Worm (Caenorhabditis elegans) whole organism, L1 larva: ENCODE data around the gene hal-2.

Experiments used
- C16A3.4 ChIP-seq: fragments of 150-350 bp; optimal IDR thresholded peaks from 2 replicates; lab custom pipeline; 2014; ENCODE audit warnings: missing biosample characterization, missing genetic modification characterization
- C34B4.2 ChIP-seq: sonication (generic microtip); optimal IDR thresholded peaks from 2 replicates; lab custom pipeline; 2017; ENCODE audit warnings: mild to moderate bottlenecking, missing genetic modification characterization, missing compliant biosample characterization
- F16B12.6 ChIP-seq: fragments of 150-350 bp; optimal IDR thresholded peaks from 2 replicates; lab custom pipeline; 2014; ENCODE audit warnings: missing biosample characterization, missing genetic modification characterization
- ceh-82 ChIP-seq, 3 experiments: fragments of 150-350 bp in 1 of 3; sonication (generic microtip) in 2 of 3; optimal IDR thresholded peaks; 2 replicates each; lab custom pipeline; 2014 to 2017; ENCODE audit warnings: missing biosample characterization in 3 of 3, missing genetic modification characterization in 3 of 3
- ceh-88 ChIP-seq: fragments of 200-800 bp; sonication (Bioruptor generic); IDR thresholded peaks from 2 replicates; pipeline ENCODE4 v1.3.6; 2022; ENCODE audit warnings: missing genetic modification characterization, missing compliant biosample characterization
- ceh-90 ChIP-seq: sonication (generic microtip); optimal IDR thresholded peaks from 2 replicates; lab custom pipeline; 2016; ENCODE audit warnings: missing genetic modification characterization, missing compliant biosample characterization
- ces-1 ChIP-seq: fragments of 150-350 bp; optimal IDR thresholded peaks from 2 replicates; lab custom pipeline; 2014; ENCODE audit warnings: missing biosample characterization, missing genetic modification reagents, missing genetic modification characterization
- dpl-1 ChIP-seq, 3 experiments: fragments of 150-350 bp in 2 of 3; sonication (generic microtip) in 1 of 3; optimal IDR thresholded peaks; 2 replicates each; lab custom pipeline; 2014 to 2017; ENCODE audit warnings: missing biosample characterization in 3 of 3, missing genetic modification characterization in 3 of 3, missing genetic modification reagents in 3 of 3
- dsc-1 ChIP-seq: sonication (generic microtip); optimal IDR thresholded peaks from 2 replicates; lab custom pipeline; 2016; ENCODE audit warnings: mild to moderate bottlenecking, missing genetic modification characterization, missing compliant biosample characterization
- efl-3 ChIP-seq: fragments of 200-800 bp; sonication (Bioruptor generic); optimal IDR thresholded peaks from 2 replicates; lab custom pipeline; 2018; ENCODE audit warnings: mild to moderate bottlenecking, missing genetic modification characterization, missing compliant biosample characterization
- egl-13 ChIP-seq: sonication (generic microtip); optimal IDR thresholded peaks from 2 replicates; lab custom pipeline; 2016; ENCODE audit warnings: missing genotype, missing genetic modification reagents, missing genetic modification characterization, missing compliant biosample characterization
- elt-2 ChIP-seq: sonication (generic microtip); optimal IDR thresholded peaks from 2 replicates; lab custom pipeline; 2016; ENCODE audit warnings: missing genetic modification characterization, mild to moderate bottlenecking, inconsistent platforms, missing compliant biosample characterization, missing genetic modification reagents
- fkh-10 ChIP-seq: sonication (generic microtip); optimal IDR thresholded peaks from 2 replicates; lab custom pipeline; 2017; ENCODE audit warnings: missing biosample characterization, missing genetic modification reagents, missing genetic modification characterization
- fkh-4 ChIP-seq: sonication (generic microtip); optimal IDR thresholded peaks from 2 replicates; lab custom pipeline; 2016; ENCODE audit warnings: missing compliant biosample characterization, missing genetic modification characterization, borderline replicate concordance
- fos-1 ChIP-seq: fragments of 150-350 bp; optimal IDR thresholded peaks from 2 replicates; lab custom pipeline; 2014; ENCODE audit warnings: missing biosample characterization, missing genetic modification characterization
- grh-1 ChIP-seq: fragments of 200-800 bp; sonication (Bioruptor generic); IDR thresholded peaks from 2 replicates; pipeline ENCODE4 v1.3.6; 2022; ENCODE audit warnings: missing genetic modification reagents, missing genetic modification characterization, missing compliant biosample characterization
- hlh-17 ChIP-seq: fragments of 200-800 bp; sonication (Bioruptor generic); optimal IDR thresholded peaks from 2 replicates; lab custom pipeline; 2018; ENCODE audit warnings: missing genetic modification characterization, mild to moderate bottlenecking, missing compliant biosample characterization, moderate library complexity, borderline replicate concordance
- hlh-4 ChIP-seq: sonication (generic microtip); optimal IDR thresholded peaks from 2 replicates; lab custom pipeline; 2016; ENCODE audit warnings: mild to moderate bottlenecking, missing genetic modification characterization, missing compliant biosample characterization
- isw-1 ChIP-seq: fragments of 200-800 bp; sonication (Bioruptor generic); IDR thresholded peaks from 2 replicates; pipeline ENCODE4 v1.3.6; 2022; ENCODE audit warnings: missing genetic modification characterization, missing compliant biosample characterization
- lin-13 ChIP-seq: fragments of 150-350 bp; optimal IDR thresholded peaks from 2 replicates; lab custom pipeline; 2014; ENCODE audit warnings: missing biosample characterization, missing genetic modification reagents, missing genetic modification characterization
- lin-14 ChIP-seq: fragments of 200-800 bp; sonication (Bioruptor generic); optimal IDR thresholded peaks from 2 replicates; lab custom pipeline; 2018; ENCODE audit warnings: mild to moderate bottlenecking, missing genetic modification characterization, moderate library complexity, missing compliant biosample characterization
- lsy-2 ChIP-seq, 2 experiments: fragments of 150-350 bp; optimal IDR thresholded peaks; 2 replicates each; lab custom pipeline; 2014; ENCODE audit warnings: missing biosample characterization in 2 of 2, missing genetic modification characterization in 2 of 2
- mab-9 ChIP-seq: fragments of 200-800 bp; sonication (Bioruptor generic); IDR thresholded peaks from 2 replicates; pipeline ENCODE4 v1.3.6; 2022; ENCODE audit warnings: missing genetic modification reagents, missing genetic modification characterization, missing compliant biosample characterization
- mdl-1 ChIP-seq, 2 experiments: fragments of 150-350 bp; optimal IDR thresholded peaks; 2 replicates each; lab custom pipeline; 2014 to 2017; ENCODE audit warnings: missing biosample characterization in 2 of 2, missing genetic modification characterization in 2 of 2, inconsistent platforms in 1 of 2
- mef-2 ChIP-seq: fragments of 150-350 bp; optimal IDR thresholded peaks from 2 replicates; lab custom pipeline; 2014; ENCODE audit warnings: missing biosample characterization, missing genetic modification characterization
- nhr-19 ChIP-seq: fragments of 200-800 bp; sonication (Bioruptor generic); conservative IDR thresholded peaks from 2 replicates; pipeline ENCODE4 v1.3.6; 2022; ENCODE audit warnings: missing genetic modification characterization, missing compliant biosample characterization
- nhr-237 ChIP-seq: fragments of 150-350 bp; optimal IDR thresholded peaks from 2 replicates; lab custom pipeline; 2014; ENCODE audit warnings: missing biosample characterization, missing genetic modification characterization
- nhr-47 ChIP-seq: sonication (generic microtip); optimal IDR thresholded peaks from 2 replicates; lab custom pipeline; 2016; ENCODE audit warnings: mild to moderate bottlenecking, missing genetic modification characterization, moderate library complexity, missing compliant biosample characterization
- nhr-71 ChIP-seq: sonication (generic microtip); optimal IDR thresholded peaks from 2 replicates; lab custom pipeline; 2016; ENCODE audit warnings: mild to moderate bottlenecking, missing genetic modification characterization, moderate library complexity, missing compliant biosample characterization
- nhr-84 ChIP-seq: sonication (generic microtip); optimal IDR thresholded peaks from 2 replicates; lab custom pipeline; 2017; ENCODE audit warnings: missing biosample characterization, missing genetic modification characterization
- nhr-90 ChIP-seq: sonication (generic microtip); optimal IDR thresholded peaks from 2 replicates; lab custom pipeline; 2016; ENCODE audit warnings: mild to moderate bottlenecking, missing genetic modification characterization, missing compliant biosample characterization; ENCODE audit not compliant: poor library complexity
- pax-3 ChIP-seq: fragments of 200-800 bp; sonication (Bioruptor generic); optimal IDR thresholded peaks from 2 replicates; lab custom pipeline; 2018; ENCODE audit warnings: mild to moderate bottlenecking, missing genetic modification characterization, moderate library complexity, missing compliant biosample characterization
- rnt-1 ChIP-seq: sonication (generic microtip); optimal IDR thresholded peaks from 2 replicates; lab custom pipeline; 2016; ENCODE audit warnings: mild to moderate bottlenecking, missing genetic modification characterization, moderate library complexity, missing compliant biosample characterization
- skn-1 ChIP-seq: fragments of 150-350 bp; optimal IDR thresholded peaks from 2 replicates; lab custom pipeline; 2014; ENCODE audit warnings: missing biosample characterization, missing genetic modification characterization
- snu-23 ChIP-seq: sonication (generic microtip); optimal IDR thresholded peaks from 2 replicates; lab custom pipeline; 2016; ENCODE audit warnings: missing genetic modification characterization, missing compliant biosample characterization
- sptf-1 ChIP-seq: fragments of 150-350 bp; optimal IDR thresholded peaks from 2 replicates; lab custom pipeline; 2014; ENCODE audit warnings: missing biosample characterization, missing genetic modification characterization
- tlp-1 ChIP-seq: fragments of 150-350 bp; optimal IDR thresholded peaks from 2 replicates; lab custom pipeline; 2014; ENCODE audit warnings: missing biosample characterization, missing genetic modification characterization
- unc-30 ChIP-seq: sonication (generic microtip); optimal IDR thresholded peaks from 2 replicates; lab custom pipeline; 2017; ENCODE audit warnings: missing biosample characterization, missing genetic modification characterization
- unc-62 ChIP-seq: fragments of 150-350 bp; optimal IDR thresholded peaks from 2 replicates; lab custom pipeline; 2014; ENCODE audit warnings: missing biosample characterization, missing genetic modification reagents, missing genetic modification characterization
- vab-15 ChIP-seq: sonication (generic microtip); optimal IDR thresholded peaks from 2 replicates; lab custom pipeline; 2017; ENCODE audit warnings: missing genotype, mild to moderate bottlenecking, missing genetic modification characterization, missing compliant biosample characterization
- xbp-1 ChIP-seq: sonication (generic microtip); optimal IDR thresholded peaks from 2 replicates; lab custom pipeline; 2016; ENCODE audit warnings: missing genetic modification characterization, missing compliant biosample characterization
- zip-4 ChIP-seq: fragments of 200-800 bp; sonication (Bioruptor generic); optimal IDR thresholded peaks from 2 replicates; lab custom pipeline; 2018; ENCODE audit warnings: mild to moderate bottlenecking, missing genetic modification characterization, moderate library complexity, missing compliant biosample characterization
- ztf-11 ChIP-seq, 2 experiments: sonication (generic microtip); optimal IDR thresholded peaks; 2 replicates each; lab custom pipeline; 2016 to 2017; ENCODE audit warnings: missing genetic modification characterization in 2 of 2, missing biosample characterization in 1 of 2, missing compliant biosample characterization in 1 of 2
- ztf-4 ChIP-seq: fragments of 150-350 bp; optimal IDR thresholded peaks from 2 replicates; lab custom pipeline; 2014; ENCODE audit warnings: missing biosample characterization, missing genetic modification characterization

Gene hal-2

DNA sequence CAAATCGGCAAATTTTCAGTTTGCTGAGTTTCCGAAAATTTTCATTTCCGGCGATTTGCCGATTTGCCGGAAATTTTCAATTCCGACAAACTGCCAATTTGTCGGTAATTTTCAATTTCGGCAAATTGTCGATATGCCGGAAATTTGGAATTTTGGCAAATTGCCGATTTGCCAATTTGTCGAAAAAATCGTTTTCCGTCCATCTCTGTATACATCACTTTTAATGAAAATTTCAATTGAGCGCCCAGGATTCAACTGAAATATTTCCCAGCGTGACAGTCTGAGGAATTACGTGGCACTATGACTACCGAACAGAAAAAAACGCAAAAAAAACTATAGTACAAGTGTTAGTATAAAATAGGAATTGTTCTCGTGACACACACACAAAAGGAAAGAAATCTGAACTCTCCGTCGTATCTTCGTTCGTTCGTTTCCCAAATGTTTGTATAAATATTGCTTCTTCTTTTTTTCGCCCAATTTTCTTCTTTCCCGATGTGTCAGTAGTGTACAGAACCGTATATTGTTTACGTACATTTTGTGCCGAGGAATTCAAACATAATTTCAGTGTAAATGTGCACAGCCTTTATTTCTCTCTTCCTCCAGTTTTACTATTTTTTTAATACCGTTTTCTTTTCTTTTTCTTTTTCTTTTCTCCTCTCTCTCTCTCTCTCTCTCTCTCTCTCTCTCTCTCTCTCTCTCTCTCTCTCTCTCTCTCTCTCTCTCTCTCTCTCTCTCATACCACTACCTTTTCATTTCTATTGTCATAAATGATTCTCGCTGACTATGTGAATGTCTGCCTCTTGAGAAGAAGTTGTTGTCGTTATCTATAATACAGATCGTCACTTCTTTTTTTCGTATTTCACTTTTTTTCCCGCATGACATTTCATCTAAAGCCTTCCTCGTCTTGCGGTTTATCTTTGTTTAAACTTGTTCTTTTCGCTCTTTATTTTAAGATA lies 44.0 kb upstream of the hal-2 start (continued):
- TF ChIP-seq snu-23 (GFP tag; lab: Kevin White, UChicago) (no peak), fkh-10 (GFP tag; lab: Kevin White, UChicago) (no peak), zip-4 (no peak), sptf-1 (tag; lab: Kevin White, UChicago) (no peak), C16A3.4 (tag; lab: Kevin White, UChicago) (no peak), mab-9 (GFP tag; lab: Robert Waterston, UW) (no peak), nhr-71 (tag; lab: Kevin White, UChicago) (no peak), hlh-4 (no peak), F16B12.6 (no peak), fos-1 (tag; lab: Kevin White, UChicago) (no peak), nhr-237 (tag; lab: Kevin White, UChicago) (no peak), ceh-90 (tag; lab: Kevin White, UChicago) (no peak), ceh-88 (no peak), C34B4.2 (no peak), lin-14 (GFP tag; lab: Kevin White, UChicago) (peak; percentile 65)

DNA sequence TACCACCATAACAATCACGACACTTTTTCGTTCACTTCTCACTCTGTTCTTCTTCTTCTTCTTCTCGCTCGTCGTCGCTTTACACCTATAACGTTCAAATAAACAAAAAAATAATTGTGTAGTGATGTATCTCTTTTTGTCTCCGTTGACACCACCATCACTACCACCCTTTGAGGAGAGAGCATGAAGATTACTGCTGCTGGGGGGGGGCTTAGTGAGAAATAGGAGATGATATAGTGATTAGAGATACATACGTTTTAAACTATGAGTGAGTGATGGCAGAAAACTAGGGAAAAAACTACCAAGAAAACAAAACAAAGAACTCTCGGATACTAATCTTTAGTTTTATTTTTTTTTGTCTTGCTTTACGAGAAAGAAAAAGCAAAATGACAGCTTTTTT lies 37.6 kb upstream of the hal-2 start:
- TF ChIP-seq ces-1 (no peak), snu-23 (GFP tag; lab: Kevin White, UChicago) (peak; percentile 33), ceh-88 (no peak), unc-62 (no peak), skn-1 (no peak), elt-2 (no peak), nhr-71 (tag; lab: Kevin White, UChicago) (peak; percentile 42), mdl-1 (tag; optimal IDR thresholded peaks at IDR 0.05; lab: Kevin White, UChicago) (no peak), nhr-84 (tag; lab: Kevin White, UChicago) (no peak), rnt-1 (tag; lab: Kevin White, UChicago) (peak; percentile 33), nhr-237 (tag; lab: Kevin White, UChicago) (no peak), nhr-19 (GFP tag; lab: Robert Waterston, UW) (0 out of 2 replicates have a peak, but pooled peaks have one; percentile 6), lin-14 (GFP tag; lab: Kevin White, UChicago) (peak; percentile 75), mef-2 (tag; lab: Kevin White, UChicago) (no peak), hlh-17 (GFP tag; lab: Kevin White, UChicago) (no peak), lsy-2 (tag; optimal IDR thresholded peaks at IDR 0.05; lab: Kevin White, UChicago) (peak; percentile 15 to 46), efl-3 (GFP tag; lab: Kevin White, UChicago) (no peak)

DNA sequence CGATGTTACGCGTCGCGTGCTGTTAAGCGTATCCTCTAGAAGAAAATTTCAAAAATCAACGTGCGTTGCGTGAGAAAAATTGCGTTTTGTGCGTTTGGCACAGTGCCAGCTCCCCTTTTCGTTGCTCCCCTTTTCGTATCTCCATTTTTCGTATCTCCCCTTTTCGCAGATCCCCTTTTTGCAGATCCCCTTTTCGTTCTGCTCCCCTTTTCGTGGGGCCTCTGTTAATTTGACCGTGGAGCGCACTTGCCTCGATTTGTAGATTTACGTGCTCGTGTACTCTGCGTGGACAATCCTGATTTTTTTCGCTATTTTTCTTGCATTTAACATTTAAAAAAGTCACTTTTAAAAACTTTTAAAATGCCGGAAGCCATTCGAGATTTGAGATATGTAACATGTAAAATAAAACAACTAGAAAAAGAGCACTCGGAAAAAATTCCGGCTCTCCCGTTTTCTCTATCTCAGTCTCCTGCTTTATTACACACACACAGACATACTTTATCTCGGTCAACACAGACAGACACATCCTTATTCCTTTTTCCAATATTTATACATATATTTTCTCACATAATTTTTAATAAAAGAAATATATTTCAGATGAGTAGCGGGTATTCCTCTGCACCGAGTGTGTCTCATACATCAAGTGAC lies 35.0 kb upstream of the hal-2 start, which contains the start of gene ttll-4:
ttll-4 (plus strand) TSS at position 598 of the 648 bp plus-strand sequence.
- peak; percentile 57 for TF ChIP-seq xbp-1 (tag; lab: Kevin White, UChicago)
- no peak for TF ChIP-seq ztf-4 (tag; lab: Kevin White, UChicago)
- TF ChIP-seq dpl-1 (GFP tag; optimal IDR thresholded peaks at IDR 0.05; lab: Kevin White, UChicago), result peak in 2 of 3 experiments; percentile 0 to 48
- TF ChIP-seq egl-13 (tag; lab: Kevin White, UChicago), result peak; percentile 59
- peak; percentile 71 for TF ChIP-seq dsc-1 (tag; lab: Kevin White, UChicago)
- peak; percentile 29 for TF ChIP-seq fkh-4 (tag; lab: Kevin White, UChicago)
- peak; percentile 81 for TF ChIP-seq nhr-71 (tag; lab: Kevin White, UChicago)
- peak; percentile 53 for TF ChIP-seq lin-13
- TF ChIP-seq nhr-90 (tag; lab: Kevin White, UChicago), result peak; percentile 31
- peak; percentile 29 for TF ChIP-seq pax-3 (tag; lab: Kevin White, UChicago)
- peak; percentile 61 for TF ChIP-seq nhr-19 (GFP tag; lab: Robert Waterston, UW)
- TF ChIP-seq ztf-11 (tag; optimal IDR thresholded peaks at IDR 0.05; lab: Kevin White, UChicago), result peak in 1 of 2 experiments; percentile 67
- peak; percentile 72 for TF ChIP-seq nhr-47 (tag; lab: Kevin White, UChicago)
- no peak for TF ChIP-seq mef-2 (tag; lab: Kevin White, UChicago)
- peak; percentile 85 for TF ChIP-seq rnt-1 (tag; lab: Kevin White, UChicago)
- no peak for TF ChIP-seq tlp-1
- TF ChIP-seq vab-15 (tag; lab: Kevin White, UChicago), result peak; percentile 34
- peak; percentile 78 for TF ChIP-seq isw-1 (GFP tag; lab: Robert Waterston, UW)
- TF ChIP-seq grh-1 (GFP tag; lab: Robert Waterston, UW), result no peak
- peak; percentile 48 for TF ChIP-seq fkh-10 (GFP tag; lab: Kevin White, UChicago)
- TF ChIP-seq lsy-2 (tag; optimal IDR thresholded peaks at IDR 0.05; lab: Kevin White, UChicago), result peak; percentile 43 to 55
- TF ChIP-seq unc-30 (tag; lab: Kevin White, UChicago), result no peak
- peak; percentile 34 to 53 (median 46) for TF ChIP-seq ceh-82 (tag; optimal IDR thresholded peaks at IDR 0.05; lab: Kevin White, UChicago)
- peak; percentile 35; the same call in 1 of the 2 replicates for TF ChIP-seq ceh-88
- peak; percentile 58; the same call in 1 of the 2 replicates for TF ChIP-seq mab-9 (GFP tag; lab: Robert Waterston, UW)
